Worm (Caenorhabditis elegans): ENCODE results near the gene glod-4.

glod-4 gene

ce11 chrIII:4193659-4194103 is 40.3 kb downstream of the glod-4 start, which contains the start of gene xbp-1:
xbp-1 (plus strand) TSS chrIII:4193809.
- TF ChIP-seq zip-5 (tag; optimal IDR thresholded peaks at IDR 0.05) (no peak), ceh-34 (tag; optimal IDR thresholded peaks at IDR 0.05) (no peak), ttx-3 (tag; optimal IDR thresholded peaks at IDR 0.05) (no peak), ceh-6 (GFP tag; optimal IDR thresholded peaks at IDR 0.05) (no peak), eyg-1 (tag; optimal IDR thresholded peaks at IDR 0.05) (no peak), dve-1 (tag; optimal IDR thresholded peaks at IDR 0.05) (peak; percentile 87), odd-2 (tag; optimal IDR thresholded peaks at IDR 0.05) (no peak), tbx-7 (tag; optimal IDR thresholded peaks at IDR 0.05) (no peak), rnt-1 (tag; optimal IDR thresholded peaks at IDR 0.05) (peak; percentile 76), dmd-4 (tag; optimal IDR thresholded peaks at IDR 0.05; ENCODE audit: borderline replicate concordance) (peak; percentile 41), sox-4 (tag; optimal IDR thresholded peaks at IDR 0.05) (no peak), hlh-15 (tag; optimal IDR thresholded peaks at IDR 0.05) (no peak), unc-55 (GFP tag; optimal IDR thresholded peaks at IDR 0.05) (peak; percentile 90), fkh-6 (tag; optimal IDR thresholded peaks at IDR 0.05) (no peak), gmeb-2 (tag; optimal IDR thresholded peaks at IDR 0.05) (no peak), madf-2 (tag; optimal IDR thresholded peaks at IDR 0.05) (peak; percentile 22), K09A11.1 (tag; optimal IDR thresholded peaks at IDR 0.05; ENCODE audit: insufficient read depth) (no peak), ceh-18 (tag; optimal IDR thresholded peaks at IDR 0.05) (peak; percentile 71), ztf-16 (tag; optimal IDR thresholded peaks at IDR 0.05) (no peak), ceh-24 (tag; optimal IDR thresholded peaks at IDR 0.05) (no peak), hlh-8 (tag; optimal IDR thresholded peaks at IDR 0.05) (no peak), lim-6 (tag; optimal IDR thresholded peaks at IDR 0.05) (no peak), tbx-2 (tag; optimal IDR thresholded peaks at IDR 0.05) (peak; percentile 69), ceh-14 (tag; optimal IDR thresholded peaks at IDR 0.05) (peak; percentile 38), nfya-1 (tag; optimal IDR thresholded peaks at IDR 0.05) (peak; percentile 87), unc-86 (tag; optimal IDR thresholded peaks at IDR 0.05) (no peak), T23F11.4 (GFP tag; optimal IDR thresholded peaks at IDR 0.05) (no peak), unc-3 (GFP tag; conservative IDR thresholded peaks at IDR 0.05) (no peak), unc-3 (tag; optimal IDR thresholded peaks at IDR 0.05) (no peak), pha-4 (tag; optimal IDR thresholded peaks at IDR 0.05) (no peak), npax-4 (tag; optimal IDR thresholded peaks at IDR 0.05) (no peak), pat-9 (tag; optimal IDR thresholded peaks at IDR 0.05) (no peak), unc-42 (tag; optimal IDR thresholded peaks at IDR 0.05) (peak; percentile 51), nhr-232 (tag; optimal IDR thresholded peaks at IDR 0.05) (no peak), hlh-6 (tag; optimal IDR thresholded peaks at IDR 0.05) (no peak), ahr-1 (tag; optimal IDR thresholded peaks at IDR 0.05) (no peak), ceh-22 (tag; optimal IDR thresholded peaks at IDR 0.05) (no peak), ceh-48 (tag; optimal IDR thresholded peaks at IDR 0.05) (no peak), hlh-13 (GFP tag; optimal IDR thresholded peaks at IDR 0.05) (no peak), syd-9 (tag; optimal IDR thresholded peaks at IDR 0.05) (no peak), hlh-30 (tag; optimal IDR thresholded peaks at IDR 0.05; ENCODE audit: insufficient read depth) (peak; percentile 62), K02D7.2 (tag; optimal IDR thresholded peaks at IDR 0.05) (no peak), elt-2 (tag; optimal IDR thresholded peaks at IDR 0.05) (peak; percentile 76), nhr-11 (tag; optimal IDR thresholded peaks at IDR 0.05) (no peak), pqm-1 (tag; optimal IDR thresholded peaks at IDR 0.05) (peak; percentile 59), mec-3 (tag; optimal IDR thresholded peaks at IDR 0.05; ENCODE audit: borderline replicate concordance) (no peak), pag-3 (tag; optimal IDR thresholded peaks at IDR 0.05; ENCODE audit: borderline replicate concordance) (no peak), ceh-45 (GFP tag; IDR thresholded peaks at IDR 0.05) (no peak), sox-2 (GFP tag; IDR thresholded peaks at IDR 0.05) (no peak; the same call in 1 of the 2 replicates), C38D4.7 (GFP tag; optimal IDR thresholded peaks at IDR 0.05) (no peak), ceh-31 (tag; optimal IDR thresholded peaks at IDR 0.05) (peak; percentile 71), elt-4 (tag; optimal IDR thresholded peaks at IDR 0.05) (no peak), ama-1 (optimal IDR thresholded peaks at IDR 0.05) (peak; percentile 23), pros-1 (tag; optimal IDR thresholded peaks at IDR 0.05) (no peak)
